Worm (Caenorhabditis elegans) whole organism, mixed stage, embryonic: ENCODE data around the gene C49C8.1.

Source experiments
- pha-4 ChIP-seq: fragments of 150-350 bp; optimal IDR thresholded peaks from 2 replicates; lab custom pipeline; 2018; ENCODE audit warnings: missing biosample characterization, missing genetic modification reagents, missing genetic modification characterization
- unc-39 ChIP-seq: fragments of 150-350 bp; optimal IDR thresholded peaks from 2 replicates; lab custom pipeline; 2014; ENCODE audit warnings: missing biosample characterization, missing genetic modification characterization

DNA sequence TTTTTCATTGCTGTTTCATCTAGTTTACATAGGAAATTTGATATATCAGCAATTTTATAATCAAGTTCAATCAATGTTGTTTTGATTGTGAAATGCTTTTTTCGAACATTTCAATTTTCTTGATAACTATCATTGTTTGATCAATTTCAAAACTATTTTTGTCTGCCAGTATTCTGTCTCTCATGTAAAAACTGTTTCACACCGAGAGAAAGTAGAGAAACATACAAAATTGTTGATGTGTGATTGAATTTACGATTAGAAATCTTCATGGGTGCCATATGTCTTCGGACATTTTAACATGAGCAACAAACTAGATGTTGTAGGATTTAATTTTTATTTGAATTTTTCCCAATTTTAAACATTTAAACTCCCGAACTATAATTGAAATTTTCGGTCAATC, 3.7 kb upstream of the C49C8.1 start, which contains the start of gene C49C8.2:
- no peak for TF ChIP-seq pha-4 (tag; lab: Kevin White, UChicago)
- TF ChIP-seq unc-39 (tag; lab: Kevin White, UChicago), result no peak
